Worm (Caenorhabditis elegans) whole organism, young adult: ENCODE results near the gene K10D11.7.

Experiments
- B0019.2 ChIP-seq: fragments of 200-800 bp; sonication (Bioruptor generic); conservative IDR thresholded peaks from 2 replicates; pipeline ENCODE4 v1.3.6; 2022; ENCODE audit warnings: missing genetic modification reagents, missing genetic modification characterization, missing compliant biosample characterization
- B0336.3 ChIP-seq: fragments of 200-800 bp; sonication (Bioruptor generic); IDR thresholded peaks from 2 replicates; pipeline ENCODE4 v1.3.6; 2022; ENCODE audit warnings: missing genetic modification characterization, missing compliant biosample characterization
- D2030.7 ChIP-seq: fragments of 200-800 bp; sonication (Bioruptor generic); IDR thresholded peaks from 2 replicates; pipeline ENCODE4 v1.3.6; 2022; ENCODE audit warnings: missing genetic modification reagents, missing genetic modification characterization, missing compliant biosample characterization
- F33H1.4 ChIP-seq: fragments of 200-800 bp; sonication (Bioruptor generic); IDR thresholded peaks from 2 replicates; pipeline ENCODE4 v1.3.6; 2022; ENCODE audit warnings: missing genetic modification reagents, missing genetic modification characterization, missing compliant biosample characterization
- F39B2.1 ChIP-seq: fragments of 200-800 bp; sonication (Bioruptor generic); IDR thresholded peaks from 2 replicates; pipeline ENCODE4 v1.3.6; 2022; ENCODE audit warnings: missing genetic modification reagents, missing genetic modification characterization, missing compliant biosample characterization
- F57C9.4 ChIP-seq: sonication (generic microtip); optimal IDR thresholded peaks from 2 replicates; lab custom pipeline; 2017; ENCODE audit warnings: mild to moderate bottlenecking, missing genetic modification characterization, missing compliant biosample characterization
- K11D2.4 ChIP-seq: fragments of 200-800 bp; sonication (Bioruptor generic); IDR thresholded peaks from 2 replicates; pipeline ENCODE4 v1.3.6; 2022; ENCODE audit warnings: missing genetic modification reagents, missing genetic modification characterization, missing compliant biosample characterization
- Y53F4B.3 ChIP-seq: fragments of 200-800 bp; sonication (Bioruptor generic); IDR thresholded peaks from 2 replicates; pipeline ENCODE4 v1.3.6; 2022; ENCODE audit warnings: missing genetic modification reagents, missing genetic modification characterization, missing compliant biosample characterization
- attf-5 ChIP-seq: fragments of 200-800 bp; sonication (Bioruptor generic); optimal IDR thresholded peaks from 2 replicates; lab custom pipeline; 2018; ENCODE audit warnings: mild to moderate bottlenecking, missing genetic modification characterization, missing compliant biosample characterization
- bed-1 ChIP-seq: fragments of 200-800 bp; sonication (Bioruptor generic); IDR thresholded peaks from 2 replicates; pipeline ENCODE4 v1.3.6; 2022; ENCODE audit warnings: missing genetic modification reagents, missing genetic modification characterization, missing compliant biosample characterization
- cebp-1 ChIP-seq, 2 experiments: fragments of 200-800 bp in 1 of 2; sonication (Bioruptor generic) in 1 of 2; sonication (generic microtip) in 1 of 2; IDR thresholded peaks in 1 of 2; optimal IDR thresholded peaks in 1 of 2; 2 replicates each; pipeline versions ENCODE4 v1.3.6 to Lab custom; 2017 to 2022; ENCODE audit warnings: missing compliant biosample characterization in 2 of 2, missing genetic modification characterization in 2 of 2, mild to moderate bottlenecking in 1 of 2, missing genetic modification reagents in 1 of 2, moderate library complexity in 1 of 2
- cebp-2 ChIP-seq: fragments of 200-800 bp; sonication (Bioruptor generic); IDR thresholded peaks from 2 replicates; pipeline ENCODE4 v1.3.6; 2022; ENCODE audit warnings: missing genetic modification characterization, missing compliant biosample characterization
- ceh-91 ChIP-seq: fragments of 200-800 bp; sonication (Bioruptor generic); IDR thresholded peaks from 2 replicates; pipeline ENCODE4 v1.3.6; 2022; ENCODE audit warnings: missing genetic modification reagents, missing genetic modification characterization, missing compliant biosample characterization
- dox-1 ChIP-seq: fragments of 200-800 bp; sonication (Bioruptor generic); IDR thresholded peaks from 2 replicates; pipeline ENCODE4 v1.3.6; 2022; ENCODE audit warnings: missing genetic modification reagents, missing genetic modification characterization, missing compliant biosample characterization
- dpl-1 ChIP-seq: fragments of 150-350 bp; optimal IDR thresholded peaks from 2 replicates; lab custom pipeline; 2014; ENCODE audit warnings: missing biosample characterization, missing genetic modification reagents, missing genetic modification characterization
- efl-1 ChIP-seq: fragments of 150-350 bp; optimal IDR thresholded peaks from 2 replicates; lab custom pipeline; 2014; ENCODE audit warnings: missing biosample characterization, missing genetic modification reagents, missing genetic modification characterization
- egl-18 ChIP-seq: fragments of 200-800 bp; sonication (Bioruptor generic); IDR thresholded peaks from 2 replicates; pipeline ENCODE4 v1.3.6; 2022; ENCODE audit warnings: missing genetic modification reagents, missing genetic modification characterization, missing compliant biosample characterization
- egrh-3 ChIP-seq: fragments of 200-800 bp; sonication (Bioruptor generic); IDR thresholded peaks from 2 replicates; pipeline ENCODE4 v1.3.6; 2022; ENCODE audit warnings: missing genetic modification reagents, missing genetic modification characterization, missing compliant biosample characterization
- hlh-12 ChIP-seq: sonication (generic microtip); optimal IDR thresholded peaks from 2 replicates; lab custom pipeline; 2016; ENCODE audit warnings: missing genetic modification characterization, missing compliant biosample characterization
- hrde-1 ChIP-seq: sonication (generic microtip); optimal IDR thresholded peaks from 2 replicates; lab custom pipeline; 2016; ENCODE audit warnings: missing genetic modification characterization, mild to moderate bottlenecking, missing compliant biosample characterization, moderate library complexity, missing genotype, missing genetic modification reagents, borderline replicate concordance
- let-607 ChIP-seq, 2 experiments: fragments of 200-800 bp in 1 of 2; sonication (Bioruptor generic) in 1 of 2; sonication (generic microtip) in 1 of 2; optimal IDR thresholded peaks; 2 replicates each; lab custom pipeline; 2016 to 2018; ENCODE audit warnings: mild to moderate bottlenecking in 2 of 2, missing compliant biosample characterization in 2 of 2, missing genetic modification characterization in 2 of 2, moderate library complexity in 2 of 2, missing genotype in 1 of 2
- lin-35 ChIP-seq, 3 experiments: fragments of 150-350 bp in 2 of 3; sonication (generic microtip) in 1 of 3; optimal IDR thresholded peaks; 2 replicates each; lab custom pipeline; 2014 to 2018; ENCODE audit warnings: missing biosample characterization in 3 of 3, missing genetic modification characterization in 3 of 3, missing genetic modification reagents in 3 of 3
- lin-54 ChIP-seq: fragments of 200-800 bp; sonication (Bioruptor generic); optimal IDR thresholded peaks from 2 replicates; lab custom pipeline; 2018; ENCODE audit warnings: mild to moderate bottlenecking, missing genetic modification characterization, missing compliant biosample characterization
- lir-1 ChIP-seq: fragments of 200-800 bp; sonication (Bioruptor generic); conservative IDR thresholded peaks from 2 replicates; pipeline ENCODE4 v1.3.6; 2022; ENCODE audit warnings: missing genetic modification reagents, missing genetic modification characterization, missing compliant biosample characterization
- lsl-1 ChIP-seq: fragments of 200-800 bp; sonication (Bioruptor generic); optimal IDR thresholded peaks from 2 replicates; lab custom pipeline; 2018; ENCODE audit warnings: mild to moderate bottlenecking, missing genetic modification characterization, moderate library complexity, missing compliant biosample characterization
- lsy-27 ChIP-seq: sonication (generic microtip); optimal IDR thresholded peaks from 2 replicates; lab custom pipeline; 2017; ENCODE audit warnings: missing genetic modification characterization, mild to moderate bottlenecking, missing compliant biosample characterization, antibody characterized with exemption, missing genotype, borderline replicate concordance; ENCODE audit not compliant: insufficient read depth
- madf-6 ChIP-seq: fragments of 200-800 bp; sonication (Bioruptor generic); IDR thresholded peaks from 2 replicates; pipeline ENCODE4 v1.3.6; 2022; ENCODE audit warnings: missing genetic modification reagents, missing genetic modification characterization, missing compliant biosample characterization
- madf-8 ChIP-seq: fragments of 200-800 bp; sonication (Bioruptor generic); conservative IDR thresholded peaks from 2 replicates; pipeline ENCODE4 v1.3.6; 2022; ENCODE audit warnings: missing genetic modification reagents, missing genetic modification characterization, missing compliant biosample characterization
- mes-4 ChIP-seq: sonication (generic microtip); optimal IDR thresholded peaks from 2 replicates; lab custom pipeline; 2016; ENCODE audit warnings: missing genotype, missing genetic modification characterization, missing compliant biosample characterization
- nhr-120 ChIP-seq: fragments of 200-800 bp; sonication (Bioruptor generic); IDR thresholded peaks from 2 replicates; pipeline ENCODE4 v1.3.6; 2022; ENCODE audit warnings: missing genetic modification characterization, missing compliant biosample characterization
- nhr-80 ChIP-seq: sonication (generic microtip); optimal IDR thresholded peaks from 2 replicates; lab custom pipeline; 2016; ENCODE audit warnings: missing genetic modification characterization, missing compliant biosample characterization
- pbrm-1 ChIP-seq: fragments of 200-800 bp; sonication (Bioruptor generic); IDR thresholded peaks from 2 replicates; pipeline ENCODE4 v1.3.6; 2022; ENCODE audit warnings: missing genetic modification reagents, missing genetic modification characterization, missing compliant biosample characterization
- rcor-1 ChIP-seq: fragments of 200-800 bp; sonication (Bioruptor generic); IDR thresholded peaks from 2 replicates; pipeline ENCODE4 v1.3.6; 2022; ENCODE audit warnings: missing genetic modification reagents, missing genetic modification characterization, missing compliant biosample characterization
- snpc-3.4 ChIP-seq: sonication (generic microtip); optimal IDR thresholded peaks from 2 replicates; lab custom pipeline; 2017; ENCODE audit warnings: missing genetic modification characterization, mild to moderate bottlenecking, missing compliant biosample characterization, antibody characterized with exemption, moderate library complexity, missing genotype, missing genetic modification reagents
- snpc-4 ChIP-seq, 5 experiments: fragments of 150-350 bp in 1 of 5; sonication (generic microtip) in 4 of 5; optimal IDR thresholded peaks; 2 replicates each; lab custom pipeline; 2014 to 2018; ENCODE audit warnings: missing genetic modification characterization in 5 of 5, missing biosample characterization in 3 of 5, antibody characterized with exemption in 2 of 5, mild to moderate bottlenecking in 2 of 5, missing compliant biosample characterization in 2 of 5, missing genotype in 2 of 5, moderate library complexity in 2 of 5, missing genetic modification reagents in 1 of 5
- somi-1 ChIP-seq: fragments of 200-800 bp; sonication (Bioruptor generic); optimal IDR thresholded peaks from 2 replicates; lab custom pipeline; 2018; ENCODE audit warnings: mild to moderate bottlenecking, missing genetic modification characterization, missing compliant biosample characterization
- sptf-2 ChIP-seq: fragments of 200-800 bp; sonication (Bioruptor generic); optimal IDR thresholded peaks from 2 replicates; lab custom pipeline; 2018; ENCODE audit warnings: mild to moderate bottlenecking, missing genetic modification characterization, missing compliant biosample characterization
- tbp1 ChIP-seq: fragments of 200-800 bp; sonication (Bioruptor generic); optimal IDR thresholded peaks from 2 replicates; lab custom pipeline; 2018; ENCODE audit warnings: mild to moderate bottlenecking, missing genetic modification characterization, missing compliant biosample characterization
- tbx-9 ChIP-seq: sonication (generic microtip); optimal IDR thresholded peaks from 2 replicates; lab custom pipeline; 2016; ENCODE audit warnings: borderline replicate concordance, missing genetic modification characterization, inconsistent platforms, missing compliant biosample characterization
- xnd-1 ChIP-seq: sonication (generic microtip); optimal IDR thresholded peaks from 2 replicates; lab custom pipeline; 2016; ENCODE audit warnings: missing genotype, missing genetic modification reagents, missing genetic modification characterization, missing compliant biosample characterization
- zfh-2 ChIP-seq: fragments of 200-800 bp; sonication (Bioruptor generic); conservative IDR thresholded peaks from 2 replicates; pipeline ENCODE4 v1.3.6; 2022; ENCODE audit warnings: missing genetic modification reagents, missing genetic modification characterization, missing compliant biosample characterization
- ztf-25 ChIP-seq: fragments of 200-800 bp; sonication (Bioruptor generic); IDR thresholded peaks from 2 replicates; pipeline ENCODE4 v1.3.6; 2022; ENCODE audit warnings: missing genetic modification reagents, missing genetic modification characterization, missing compliant biosample characterization

The K10D11.7 gene

ce11 chrIV:13029674-13030466 lies 34.1 kb upstream of the K10D11.7 start:
- TF ChIP-seq egl-18 (GFP tag; lab: Robert Waterston, UW) (no peak), tbx-9 (tag; lab: Kevin White, UChicago) (no peak), hlh-12 (no peak), lsl-1 (GFP tag; lab: Kevin White, UChicago) (no peak), Y53F4B.3 (no peak), nhr-120 (GFP tag; lab: Robert Waterston, UW) (no peak), hrde-1 (tag; lab: Kevin White, UChicago) (no peak), K11D2.4 (GFP tag; lab: Robert Waterston, UW) (no peak), somi-1 (GFP tag; lab: Kevin White, UChicago) (no peak), attf-5 (no peak), cebp-2 (0 out of 2 replicates have a peak, but pooled peaks have one; percentile 59), F57C9.4 (tag; lab: Kevin White, UChicago) (no peak), dox-1 (no peak), bed-1 (GFP tag; lab: Robert Waterston, UW) (no peak), let-607 (tag; optimal IDR thresholded peaks at IDR 0.05; lab: Kevin White, UChicago) (no peak), xnd-1 (tag; lab: Kevin White, UChicago) (no peak), B0019.2 (GFP tag; lab: Robert Waterston, UW) (no peak), B0336.3 (peak; percentile 36; the same call in 1 of the 2 replicates), egrh-3 (GFP tag; lab: Robert Waterston, UW) (no peak), mes-4 (no peak), lsy-27 (no peak), sptf-2 (GFP tag; lab: Kevin White, UChicago) (no peak), ztf-25 (no peak), zfh-2 (GFP tag; lab: Robert Waterston, UW) (peak; percentile 65)
- TF ChIP-seq, all 124 proteins: peak for 3

ce11 chrIV:13028746-13029673 lies 33.2 kb upstream of the K10D11.7 start:
- TF ChIP-seq madf-6 (peak; percentile 89), tbp1 (peak; percentile 19), sptf-2 (GFP tag; lab: Kevin White, UChicago) (no peak), lin-54 (GFP tag; lab: Kevin White, UChicago) (peak; percentile 57), madf-8 (GFP tag; lab: Robert Waterston, UW) (peak; percentile 82), xnd-1 (tag; lab: Kevin White, UChicago) (peak; percentile 66), lir-1 (GFP tag; lab: Robert Waterston, UW) (no peak), snpc-4 (GFP tag; optimal IDR thresholded peaks at IDR 0.05; lab: Kevin White, UChicago) (peak; percentile 14), snpc-4 (tag; optimal IDR thresholded peaks at IDR 0.05; lab: Kevin White, UChicago) (peak in 1 of 4 experiments; percentile 36), dox-1 (peak; percentile 44; the same call in 1 of the 2 replicates), lin-35 (GFP tag; optimal IDR thresholded peaks at IDR 0.05; lab: Kevin White, UChicago) (peak in 1 of 3 experiments; percentile 67), ceh-91 (GFP tag; lab: Robert Waterston, UW) (peak; percentile 76), dpl-1 (GFP tag; lab: Kevin White, UChicago) (peak; percentile 49), snpc-3.4 (tag; lab: Kevin White, UChicago) (peak; percentile 81), pbrm-1 (0 out of 2 replicates have a peak, but pooled peaks have one; percentile 24), nhr-80 (tag; lab: Kevin White, UChicago) (peak; percentile 49), efl-1 (GFP tag; lab: Kevin White, UChicago) (peak; percentile 87), cebp-1 (GFP tag; IDR thresholded peaks at IDR 0.05; lab: Robert Waterston, UW) (no peak), cebp-1 (tag; optimal IDR thresholded peaks at IDR 0.05; lab: Kevin White, UChicago) (peak; percentile 20), F39B2.1 (GFP tag; lab: Robert Waterston, UW) (no peak), lsl-1 (GFP tag; lab: Kevin White, UChicago) (peak; percentile 61), rcor-1 (GFP tag; lab: Robert Waterston, UW) (peak; percentile 28; the same call in 1 of the 2 replicates), hlh-12 (no peak), F33H1.4 (GFP tag; lab: Robert Waterston, UW) (peak; percentile 63), D2030.7 (peak; percentile 78)
